Worm (Caenorhabditis elegans) whole organism, L3 larva: Measurements from ENCODE around the gene mtx-2.
"Not testable (repeated sequence)": the region's sequence is repeated elsewhere in the genome, so short reads cannot be mapped to it uniquely, and the experiment has no call there.

Experiments
- ama-1 ChIP-seq: fragments of 150-350 bp; optimal IDR thresholded peaks from 2 replicates; lab custom pipeline; 2018
- ceh-16 ChIP-seq: sonication (generic microtip); optimal IDR thresholded peaks from 2 replicates; lab custom pipeline; 2017; ENCODE audit warnings: missing biosample characterization, missing genetic modification characterization
- ceh-9 ChIP-seq: sonication (generic microtip); optimal IDR thresholded peaks from 2 replicates; lab custom pipeline; 2018; ENCODE audit warnings: missing biosample characterization, missing genetic modification characterization
- mdl-1 ChIP-seq: fragments of 150-350 bp; optimal IDR thresholded peaks from 2 replicates; lab custom pipeline; 2014; ENCODE audit warnings: missing biosample characterization, missing genetic modification characterization
- nfya-1 ChIP-seq: sonication (generic microtip); optimal IDR thresholded peaks from 2 replicates; lab custom pipeline; 2017; ENCODE audit warnings: missing genetic modification characterization, mild to moderate bottlenecking, missing compliant biosample characterization, antibody characterized with exemption, moderate library complexity; ENCODE audit not compliant: insufficient read depth
- nhr-28 ChIP-seq: fragments of 150-350 bp; optimal IDR thresholded peaks from 2 replicates; lab custom pipeline; 2014; ENCODE audit warnings: missing biosample characterization, missing genetic modification characterization
- pha-4 ChIP-seq: fragments of 150-350 bp; optimal IDR thresholded peaks from 2 replicates; lab custom pipeline; 2014; ENCODE audit warnings: missing biosample characterization, missing genetic modification reagents, missing genetic modification characterization
- ztf-11 ChIP-seq: fragments of 150-350 bp; optimal IDR thresholded peaks from 2 replicates; lab custom pipeline; 2014; ENCODE audit warnings: missing biosample characterization, missing genetic modification characterization
- ztf-4 ChIP-seq: fragments of 150-350 bp; optimal IDR thresholded peaks from 2 replicates; lab custom pipeline; 2014; ENCODE audit warnings: missing biosample characterization, missing genetic modification characterization

ce11 chrIII:7770986-7771385, 7.6 kb upstream of the mtx-2 start:
- not testable (repeated sequence) for TF ChIP-seq mdl-1; ama-1 (lab: Kevin White, UChicago); ceh-9 (tag; lab: Kevin White, UChicago); ztf-4 (tag; lab: Kevin White, UChicago); ceh-16; nhr-28 (tag; lab: Kevin White, UChicago); ztf-11 (tag; lab: Kevin White, UChicago)
- TF ChIP-seq pha-4 (tag; lab: Kevin White, UChicago) (peak; percentile 37), nfya-1 (tag; lab: Kevin White, UChicago) (peak; percentile 61)
